Fruit fly (Drosophila melanogaster): ENCODE data around the gene Ugt316A1.
A peak's percentile ranks its signal among the peaks of the same experiment; 100 is the strongest.

Ugt316A1 gene

DNA sequence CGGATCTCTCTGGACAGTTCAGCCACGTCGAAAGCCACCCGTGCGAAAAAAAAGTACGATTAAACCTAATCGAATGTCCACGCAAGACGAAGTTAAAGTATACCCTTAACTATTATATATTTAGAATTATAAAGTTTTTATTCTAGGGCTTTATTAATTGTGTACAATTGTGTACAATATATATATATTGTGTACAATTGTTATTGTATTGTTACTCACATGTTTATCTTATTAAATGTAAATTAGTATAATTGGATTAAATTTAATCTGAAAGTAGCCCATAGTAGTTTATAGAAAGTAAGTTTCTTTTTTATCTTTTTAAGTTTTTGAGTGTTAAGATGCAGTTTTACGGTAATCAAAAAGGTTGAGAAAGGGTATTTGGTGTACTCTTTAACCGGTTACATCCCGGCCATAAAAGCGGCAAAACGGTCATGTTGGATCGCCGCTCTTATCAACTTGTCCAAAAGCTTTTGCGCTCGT lies 9.2 kb downstream of the Ugt316A1 start, which contains the start of gene CG43407:
CG43407 (minus strand) TSS at position 51 of the 480 bp plus-strand sequence.
- TF ChIP-seq noc (tag; optimal IDR thresholded peaks at IDR 0.05): no peak

DNA sequence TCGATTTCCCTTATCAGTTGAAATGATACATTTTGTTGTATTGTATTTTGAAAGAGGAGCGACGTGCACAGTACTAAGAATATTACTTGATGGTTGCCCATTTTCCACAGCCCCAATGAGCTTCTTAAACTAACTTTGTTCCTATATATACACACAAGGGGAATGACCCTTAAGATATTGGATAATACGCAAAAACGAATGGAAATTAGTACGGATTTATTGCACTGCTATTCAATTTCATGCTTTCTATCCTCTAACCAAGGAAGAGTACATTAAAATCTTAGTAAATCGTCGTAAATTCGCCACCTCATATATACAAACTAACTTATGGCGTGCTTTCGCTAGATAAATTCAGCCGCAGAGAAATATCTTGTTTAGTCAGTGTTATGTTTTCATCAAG lies 10.7 kb downstream of the Ugt316A1 start, which contains the start of gene Acp76A:
Acp76A (minus strand) TSS at position 101 of the 400 bp plus-strand sequence.
- no peak for TF ChIP-seq noc (tag; optimal IDR thresholded peaks at IDR 0.05)

DNA sequence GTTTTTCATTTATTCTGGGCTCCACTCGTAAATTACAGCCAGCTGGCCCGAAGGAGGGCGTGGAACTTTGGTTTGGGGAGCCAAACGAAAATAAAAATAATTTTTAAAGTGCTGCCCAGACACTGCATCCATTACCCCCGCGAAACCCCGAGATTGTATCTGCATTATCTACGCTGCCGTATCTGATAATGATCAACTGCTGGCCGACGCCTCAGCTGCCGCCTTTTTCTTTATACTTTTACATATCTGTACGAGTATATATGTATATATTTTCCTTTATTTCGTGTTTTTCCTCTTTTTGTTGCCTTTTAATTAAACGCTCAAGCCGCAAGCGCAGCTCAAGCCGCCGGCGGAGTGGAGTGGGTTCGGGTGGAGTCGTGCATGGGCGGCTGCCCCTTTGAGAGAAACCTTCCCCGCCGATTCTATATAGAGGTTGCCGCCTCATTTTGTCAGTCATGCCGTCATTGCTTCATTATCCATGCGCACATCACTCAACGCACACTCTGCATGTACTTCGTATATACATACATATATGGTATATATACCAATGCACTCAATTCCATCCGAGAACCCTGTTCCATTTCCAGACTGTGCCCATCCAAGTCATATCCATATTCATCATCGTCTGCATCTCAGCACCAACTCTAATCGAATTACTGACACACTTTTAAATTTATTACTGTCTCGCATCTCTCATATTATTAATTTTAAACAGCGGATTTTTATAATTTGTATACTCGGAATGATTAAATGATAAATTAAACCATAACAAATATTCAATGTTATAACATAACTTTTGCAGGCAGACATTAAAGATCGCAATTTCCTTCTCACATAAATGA lies 12.7 kb downstream of the Ugt316A1 start:
- no peak for TF ChIP-seq noc (tag; optimal IDR thresholded peaks at IDR 0.05)

- no peak for TF ChIP-seq noc (tag; optimal IDR thresholded peaks at IDR 0.05)
Observed at dm6 chr3L:19048761-19049160, 13.9 kb downstream of the Ugt316A1 start.

DNA sequence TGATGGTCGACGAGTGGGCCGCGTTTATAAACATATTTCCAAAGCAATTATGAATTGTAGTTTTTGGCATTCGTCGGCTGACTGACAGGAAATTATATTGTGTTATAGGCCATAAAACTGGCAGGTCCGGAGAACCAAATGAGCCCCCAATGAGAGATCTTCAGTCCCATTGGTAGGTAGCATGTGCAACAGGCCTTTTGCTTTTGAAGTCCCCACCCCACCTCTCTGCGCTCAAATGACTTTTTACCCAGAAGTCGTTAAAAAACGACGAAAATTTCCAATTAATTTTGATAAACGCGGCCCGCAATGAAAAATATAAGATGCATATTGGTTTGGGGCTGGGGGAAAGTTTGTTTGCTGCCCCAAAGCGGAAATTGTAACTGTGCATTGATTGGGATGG lies 14.4 kb downstream of the Ugt316A1 start:
- no peak for TF ChIP-seq noc (tag; optimal IDR thresholded peaks at IDR 0.05)

DNA sequence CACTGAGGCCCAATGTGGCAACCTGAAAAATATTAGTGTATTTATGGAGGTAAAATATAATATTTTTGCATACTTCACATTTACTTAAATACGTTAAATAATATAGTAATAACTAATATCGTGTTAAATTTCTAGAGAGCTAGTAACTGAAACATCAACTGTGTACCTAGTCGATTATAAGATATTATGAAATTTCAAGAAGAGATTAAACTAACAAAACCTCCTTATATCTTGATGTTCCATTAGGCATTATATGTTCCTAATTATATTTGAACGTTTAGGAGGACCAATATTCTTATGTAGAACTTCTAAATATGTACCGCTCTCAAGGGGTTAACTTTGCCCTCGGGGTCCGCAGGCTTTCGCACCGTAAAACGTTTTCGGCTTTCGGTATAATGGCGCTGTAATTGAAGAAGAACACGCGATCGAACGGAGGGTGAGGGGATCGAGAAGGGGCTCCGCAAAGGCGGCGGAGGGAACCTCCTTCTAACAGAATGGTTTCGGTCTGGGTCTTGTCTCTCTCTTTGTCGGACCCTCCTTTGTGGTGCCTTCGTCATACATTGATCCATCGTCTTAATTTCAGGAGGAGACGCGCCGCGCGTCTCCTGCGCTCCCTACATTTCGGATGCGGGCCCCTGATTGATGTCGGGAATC lies 16.1 kb downstream of the Ugt316A1 start:
- TF ChIP-seq noc (tag; optimal IDR thresholded peaks at IDR 0.05): no peak

DNA sequence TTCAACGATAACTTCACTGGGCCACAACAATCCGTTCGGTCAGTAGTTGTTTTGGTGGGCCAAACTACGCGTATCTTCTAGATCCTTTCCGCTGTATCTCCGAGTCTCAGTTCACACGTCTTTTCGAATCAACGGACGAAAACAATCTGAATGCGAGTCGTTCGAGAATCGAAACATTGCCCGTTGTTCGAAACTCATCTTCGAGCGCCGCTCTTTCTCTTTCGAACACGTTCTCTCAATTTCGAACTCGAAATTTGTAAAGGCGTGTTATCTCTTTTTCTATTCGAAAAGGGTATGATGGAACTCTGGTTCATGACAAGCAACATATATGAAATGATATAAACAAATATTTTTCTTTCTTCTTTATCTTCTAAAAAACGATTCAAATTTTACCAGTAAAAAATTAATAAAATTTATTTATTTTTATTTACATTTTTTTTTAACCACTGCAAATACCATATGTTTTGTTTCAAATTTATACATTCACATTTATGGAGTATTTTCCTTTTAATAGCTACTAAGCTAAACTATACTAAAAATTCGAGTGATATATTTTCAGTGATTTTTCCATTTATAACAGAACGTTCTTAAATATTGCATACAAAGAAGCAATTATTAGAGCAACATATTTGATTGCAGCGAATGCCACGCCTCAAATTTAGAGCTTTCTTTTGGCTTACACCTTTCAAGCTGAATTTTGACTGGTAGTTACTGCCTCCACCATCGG lies 17.2 kb downstream of the Ugt316A1 start, which contains the start of gene nkd:
nkd (minus strand) TSS at position 151 of the 727 bp plus-strand sequence.
- no peak for TF ChIP-seq noc (tag; optimal IDR thresholded peaks at IDR 0.05)

DNA sequence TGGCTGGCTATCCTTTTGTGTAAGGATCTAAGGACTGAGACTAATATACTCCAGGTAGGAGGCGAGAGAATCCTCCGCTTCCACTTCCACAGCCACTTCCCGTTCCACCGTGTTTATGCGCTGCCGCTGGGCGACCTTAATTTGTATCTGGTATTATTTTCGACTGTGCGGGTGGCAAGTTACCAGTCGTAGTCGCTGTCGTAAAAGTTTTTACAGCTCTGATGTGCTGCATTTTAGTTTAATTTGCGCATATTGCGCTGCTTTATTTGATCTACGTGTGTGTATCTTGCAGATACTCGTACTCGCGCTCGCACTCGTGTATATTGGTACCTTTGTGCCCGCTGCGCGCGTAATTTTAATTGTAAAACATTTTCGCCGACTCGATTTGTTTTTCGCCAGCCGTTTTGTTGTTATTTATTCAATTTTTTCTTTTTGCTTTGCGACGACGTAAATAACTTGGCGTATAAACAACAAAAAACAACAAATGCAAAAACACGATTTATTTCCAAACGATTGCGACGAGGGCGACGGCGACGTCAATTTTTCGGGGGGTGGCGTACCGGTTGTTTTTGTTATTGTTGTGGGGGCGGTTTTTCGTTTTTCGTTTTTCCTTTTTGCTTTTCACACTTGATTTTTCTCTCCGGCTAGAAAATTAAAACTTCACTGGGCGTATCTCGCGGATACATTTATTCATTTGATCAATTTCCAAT lies 17.9 kb downstream of the Ugt316A1 start:
- TF ChIP-seq noc (tag; optimal IDR thresholded peaks at IDR 0.05): no peak

dm6 chr3L:19043464-19044034 lies 19.1 kb downstream of the Ugt316A1 start:
- TF ChIP-seq noc (tag; optimal IDR thresholded peaks at IDR 0.05): no peak

DNA sequence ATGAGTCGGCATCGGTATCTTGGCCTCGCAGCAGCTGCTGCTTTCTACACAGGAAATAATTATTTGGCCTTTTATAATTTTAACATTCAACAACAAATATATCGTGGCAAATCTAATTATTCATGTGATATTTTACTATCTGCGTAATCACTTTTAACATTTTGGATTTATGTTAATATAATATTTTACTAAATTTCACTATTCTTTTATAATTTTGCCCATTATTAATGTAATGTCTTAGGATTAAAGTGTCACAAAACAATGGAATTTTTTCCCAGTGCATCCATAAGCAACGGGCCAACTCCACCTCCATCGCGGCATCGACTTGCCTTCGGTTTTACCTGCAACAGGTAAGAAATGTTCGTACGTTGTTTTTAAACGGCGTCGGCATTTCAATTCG lies 20.1 kb downstream of the Ugt316A1 start:
- TF ChIP-seq noc (tag; optimal IDR thresholded peaks at IDR 0.05): peak; percentile 22

dm6 chr3L:19041665-19042385 lies 20.8 kb downstream of the Ugt316A1 start:
- TF ChIP-seq noc (tag; optimal IDR thresholded peaks at IDR 0.05): no peak

DNA sequence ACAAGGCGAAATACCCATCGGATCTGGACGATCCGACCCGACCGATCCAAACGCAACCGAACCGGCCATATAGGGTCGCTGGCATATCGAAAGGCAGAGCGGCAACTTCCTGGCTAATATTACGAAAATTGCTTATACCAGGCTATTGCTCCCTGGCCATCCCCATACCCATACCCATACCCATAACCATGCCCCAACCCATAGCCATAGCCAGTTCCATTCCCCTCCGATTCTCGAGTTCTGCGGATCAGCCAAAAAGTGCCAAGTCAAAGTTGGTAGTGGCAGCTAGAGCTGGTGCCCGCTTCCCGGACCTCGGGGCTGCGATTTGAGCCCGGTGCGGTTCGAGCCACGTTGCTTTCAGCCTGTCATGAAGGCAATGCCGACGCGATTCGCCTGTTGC lies 21.5 kb downstream of the Ugt316A1 start:
- TF ChIP-seq noc (tag; optimal IDR thresholded peaks at IDR 0.05): no peak

dm6 chr3L:19040155-19040644 lies 22.4 kb downstream of the Ugt316A1 start:
- TF ChIP-seq noc (tag; optimal IDR thresholded peaks at IDR 0.05): peak; percentile 64

DNA sequence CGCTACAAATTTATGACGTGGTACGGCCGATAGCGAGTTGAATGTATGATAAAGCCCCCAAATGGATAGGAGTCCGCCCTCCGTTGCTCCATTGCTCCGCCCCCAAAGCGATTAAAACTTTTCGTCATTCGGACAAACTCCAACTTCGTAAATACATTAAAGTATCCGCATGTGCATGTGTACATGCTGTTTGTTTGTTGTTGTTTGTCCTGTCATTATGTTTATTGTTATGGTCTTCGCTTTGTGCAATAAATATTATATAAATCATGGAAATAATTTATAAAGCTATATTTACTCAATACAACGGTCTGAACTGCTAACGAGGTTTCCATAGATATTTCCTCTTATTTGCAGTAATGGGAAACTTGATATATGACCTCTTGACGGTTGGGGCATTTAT lies 25.6 kb downstream of the Ugt316A1 start:
- TF ChIP-seq noc (tag; optimal IDR thresholded peaks at IDR 0.05): no peak

Measured in whole organism, larva.